Fruit fly (Drosophila melanogaster) S2 (cell line): Measurements from ENCODE around the gene smo.

Experiments
- CG8478 ChIP-seq: fragments of >200 bp; optimal IDR thresholded peaks from 2 replicates; lab custom pipeline; 2018
- CTCF ChIP-seq, 2 experiments: fragments of >200 bp; optimal IDR thresholded peaks; 2 replicates each; lab custom pipeline; 2018

DNA sequence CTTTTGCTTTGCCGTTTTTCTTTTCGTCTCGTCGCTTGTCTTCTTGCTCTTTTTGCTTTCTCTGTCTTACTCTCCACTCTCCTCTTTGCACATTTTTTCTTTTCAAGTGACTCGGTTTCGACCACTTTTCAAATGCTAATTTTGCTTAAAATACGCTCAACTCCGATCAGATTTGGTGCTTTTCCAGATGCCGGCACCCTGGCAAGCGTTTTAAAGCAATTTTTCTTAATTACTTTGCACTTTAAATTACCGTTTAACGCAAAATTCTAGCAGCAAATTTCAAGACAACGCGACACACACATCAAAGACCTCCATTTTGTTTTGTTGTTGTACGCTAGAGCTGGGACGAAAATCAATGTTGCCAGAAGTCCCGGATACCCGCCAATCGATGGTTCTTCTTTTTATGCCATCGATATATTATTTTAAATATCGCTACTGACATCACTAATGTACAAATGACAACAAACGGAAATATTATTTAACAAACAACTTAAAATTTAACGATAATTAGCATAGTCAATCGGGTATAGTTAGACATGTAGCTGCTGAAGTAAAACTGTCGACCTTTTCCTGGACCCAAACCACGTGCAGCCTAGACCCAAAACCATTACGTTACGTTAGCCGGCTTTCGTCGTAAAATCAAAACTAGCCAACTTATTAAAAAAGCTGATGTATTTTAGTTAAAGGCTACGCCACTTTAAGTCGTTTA lies 26.7 kb upstream of the smo start, which contains the start of gene kis:
- no peak for TF ChIP-seq CG8478 (lab: Kevin White, UChicago)
- TF ChIP-seq CTCF (optimal IDR thresholded peaks at IDR 0.05; lab: Kevin White, UChicago), result peak; percentile 29 to 50
